Worm (Caenorhabditis elegans) whole organism, L3 larva: Measurements from ENCODE around the gene T25B9.6.

Source experiments
- elt-3 ChIP-seq, 3 experiments: fragments of 150-350 bp in 1 of 3; sonication (generic microtip) in 2 of 3; optimal IDR thresholded peaks; 2 replicates in 2 of 3; 4 replicates in 1 of 3; lab custom pipeline; 2014 to 2017; ENCODE audit warnings: missing biosample characterization in 3 of 3, missing genetic modification characterization in 3 of 3
- fkh-10 ChIP-seq: sonication (generic microtip); optimal IDR thresholded peaks from 2 replicates; lab custom pipeline; 2017; ENCODE audit warnings: missing biosample characterization, missing genetic modification reagents, missing genetic modification characterization
- mdl-1 ChIP-seq: fragments of 150-350 bp; optimal IDR thresholded peaks from 2 replicates; lab custom pipeline; 2014; ENCODE audit warnings: missing biosample characterization, missing genetic modification characterization
- nhr-77 ChIP-seq: fragments of 150-350 bp; optimal IDR thresholded peaks from 2 replicates; lab custom pipeline; 2014; ENCODE audit warnings: missing biosample characterization, missing genetic modification characterization

ce11 chrIV:10780583-10780982 is 22.6 kb downstream of the T25B9.6 start, which contains the start of gene swt-3:
- no peak for TF ChIP-seq elt-3 (tag; optimal IDR thresholded peaks at IDR 0.05; lab: Kevin White, UChicago)
- TF ChIP-seq nhr-77 (tag; lab: Kevin White, UChicago), result no peak
- no peak for TF ChIP-seq fkh-10 (GFP tag; lab: Kevin White, UChicago)
- no peak for TF ChIP-seq mdl-1 (tag; lab: Kevin White, UChicago)
